Fruit fly (Drosophila melanogaster): ENCODE data around the gene Frl.

Frl gene

dm6 chr3L:14111411-14111810 is 58.4 kb downstream of the Frl start (continued):
- TF ChIP-seq Stat92E (GFP tag; optimal IDR thresholded peaks at IDR 0.05) (peak in 1 of 3 experiments; percentile 64), CG11093 (GFP tag; IDR thresholded peaks at IDR 0.05) (peak; percentile 59; the same call in 2 of the 3 replicates), onecut (GFP tag; IDR thresholded peaks at IDR 0.05) (peak; percentile 62), az2 (GFP tag; optimal IDR thresholded peaks at IDR 0.05) (peak; percentile 86), slou (GFP tag; optimal IDR thresholded peaks at IDR 0.05) (peak; percentile 83), PHDP (tag; optimal IDR thresholded peaks at IDR 0.05) (peak; percentile 67), Xbp1 (GFP tag; optimal IDR thresholded peaks at IDR 0.05) (peak; percentile 96), CG13624 (GFP tag; optimal IDR thresholded peaks at IDR 0.05) (peak; percentile 76), br (optimal IDR thresholded peaks at IDR 0.05) (no peak), Bgb (GFP tag; IDR thresholded peaks at IDR 0.05; ENCODE audit: partially characterized antibody) (peak; percentile 86), NfI (GFP tag; optimal IDR thresholded peaks at IDR 0.05) (peak; percentile 83), CG8089 (GFP tag; optimal IDR thresholded peaks at IDR 0.05) (peak; percentile 86), Spps (tag; optimal IDR thresholded peaks at IDR 0.05) (peak; percentile 36), ttk (GFP tag; IDR thresholded peaks at IDR 0.05) (peak; percentile 69; the same call in 1 of the 2 replicates), btn (GFP tag; optimal IDR thresholded peaks at IDR 0.05) (peak; percentile 58), CG1647 (GFP tag; optimal IDR thresholded peaks at IDR 0.05) (peak; percentile 80), CG9876 (GFP tag; optimal IDR thresholded peaks at IDR 0.05) (peak; percentile 96), CG17186 (GFP tag; optimal IDR thresholded peaks at IDR 0.05) (no peak), schlank (tag; optimal IDR thresholded peaks at IDR 0.05) (peak; percentile 5), CG34422 (GFP tag; IDR thresholded peaks at IDR 0.05) (peak; percentile 90), CG4854 (GFP tag; optimal IDR thresholded peaks at IDR 0.05) (peak; percentile 62), rib (GFP tag; IDR thresholded peaks at IDR 0.05) (peak; percentile 47; the same call in 1 of the 2 replicates), Sry-β (GFP tag; optimal IDR thresholded peaks at IDR 0.05) (no peak), cwo (GFP tag; optimal IDR thresholded peaks at IDR 0.05) (no peak), CG42726 (GFP tag; IDR thresholded peaks at IDR 0.05; ENCODE audit: partially characterized antibody) (peak; percentile 83), Max (GFP tag; optimal IDR thresholded peaks at IDR 0.05) (peak; percentile 20), Atf-2 (GFP tag; optimal IDR thresholded peaks at IDR 0.05) (peak; percentile 77), CG4424 (GFP tag; optimal IDR thresholded peaks at IDR 0.05) (peak; percentile 81), tin (GFP tag; optimal IDR thresholded peaks at IDR 0.05) (peak; percentile 81), corto (GFP tag; optimal IDR thresholded peaks at IDR 0.05) (no peak), hth (optimal IDR thresholded peaks at IDR 0.05) (no peak), chm (GFP tag; IDR thresholded peaks at IDR 0.05) (no peak), Atf3 (GFP tag; optimal IDR thresholded peaks at IDR 0.05) (peak; percentile 76), dmrt99B (tag; optimal IDR thresholded peaks at IDR 0.05) (peak; percentile 29), wor (GFP tag; IDR thresholded peaks at IDR 0.05) (no peak; the same call in 1 of the 2 replicates), CkIIα-i1 (GFP tag; IDR thresholded peaks at IDR 0.05) (0 out of 2 replicates have a peak, but pooled peaks have one; percentile 14), Abd-B (GFP tag; optimal IDR thresholded peaks at IDR 0.05) (peak; percentile 88), Ptx1 (GFP tag; IDR thresholded peaks at IDR 0.05) (peak; percentile 90), H2.0 (GFP tag; IDR thresholded peaks at IDR 0.05) (peak; percentile 80), ap (GFP tag; IDR thresholded peaks at IDR 0.05) (no peak; the same call in 1 of the 2 replicates), CG18764 (GFP tag; optimal IDR thresholded peaks at IDR 0.05) (peak; percentile 59), gfzf (GFP tag; optimal IDR thresholded peaks at IDR 0.05) (no peak), Hey (tag; optimal IDR thresholded peaks at IDR 0.05) (peak; percentile 0), chinmo (GFP tag; IDR thresholded peaks at IDR 0.05; ENCODE audit: partially characterized antibody) (no peak), E2f2 (GFP tag; IDR thresholded peaks at IDR 0.05) (peak; percentile 28; the same call in 1 of the 2 replicates), D (optimal IDR thresholded peaks at IDR 0.05) (no peak), D (GFP tag; optimal IDR thresholded peaks at IDR 0.05) (peak; percentile 13), fd96Cb (tag; optimal IDR thresholded peaks at IDR 0.05) (peak; percentile 72), sima (GFP tag; optimal IDR thresholded peaks at IDR 0.05) (peak; percentile 40), CG11456 (GFP tag; IDR thresholded peaks at IDR 0.05) (peak; percentile 98), nom (GFP tag; optimal IDR thresholded peaks at IDR 0.05) (no peak)
